Worm (Caenorhabditis elegans) whole organism, L4 larva: ENCODE data around the gene srt-52.
A peak's percentile ranks its signal among the peaks of the same experiment; 100 is the strongest.

Source experiments
- F37D6.2 ChIP-seq: sonication (generic microtip); optimal IDR thresholded peaks from 2 replicates; lab custom pipeline; 2016; ENCODE audit warnings: mild to moderate bottlenecking, missing genetic modification characterization, missing compliant biosample characterization
- T20F7.1 ChIP-seq: fragments of 200-800 bp; sonication (Bioruptor generic); optimal IDR thresholded peaks from 2 replicates; lab custom pipeline; 2018; ENCODE audit warnings: mild to moderate bottlenecking, missing genetic modification characterization, missing compliant biosample characterization
- T26A8.4 ChIP-seq: fragments of 200-800 bp; sonication (Bioruptor generic); IDR thresholded peaks from 2 replicates; pipeline ENCODE4 v1.3.6; 2022; ENCODE audit warnings: missing genetic modification characterization, missing compliant biosample characterization
- Y105C5A.15 ChIP-seq: fragments of 200-800 bp; sonication (Bioruptor generic); IDR thresholded peaks from 2 replicates; pipeline ENCODE4 v1.3.6; 2022; ENCODE audit warnings: missing genetic modification characterization, missing compliant biosample characterization
- Y48G9A.11 ChIP-seq: fragments of 200-800 bp; sonication (Bioruptor generic); IDR thresholded peaks from 2 replicates; pipeline ENCODE4 v1.3.6; 2022; ENCODE audit warnings: missing genetic modification reagents, missing genetic modification characterization, missing compliant biosample characterization
- Y75B8A.6 ChIP-seq: fragments of 200-800 bp; sonication (Bioruptor generic); IDR thresholded peaks from 2 replicates; pipeline ENCODE4 v1.3.6; 2022; ENCODE audit warnings: missing genetic modification reagents, missing genetic modification characterization, missing compliant biosample characterization
- aha-1 ChIP-seq: fragments of 150-350 bp; peaks from one replicate; lab custom pipeline; 2014; ENCODE audit warnings: missing biosample characterization, missing genetic modification characterization
- ceh-28 ChIP-seq: fragments of 150-350 bp; optimal IDR thresholded peaks from 2 replicates; lab custom pipeline; 2014; ENCODE audit warnings: missing biosample characterization, missing genetic modification reagents, missing genetic modification characterization
- ces-1 ChIP-seq: fragments of 150-350 bp; sonication (generic microtip); optimal IDR thresholded peaks from 4 replicates; lab custom pipeline; 2014; ENCODE audit warnings: missing biosample characterization, missing genetic modification reagents, missing genetic modification characterization
- cey-2 ChIP-seq: sonication (generic microtip); optimal IDR thresholded peaks from 3 replicates; lab custom pipeline; 2017; ENCODE audit warnings: missing genetic modification characterization, mild to moderate bottlenecking, missing compliant biosample characterization, antibody characterized with exemption, borderline replicate concordance; ENCODE audit not compliant: insufficient read depth
- ctbp-1 ChIP-seq: fragments of 200-800 bp; sonication (Bioruptor generic); IDR thresholded peaks from 2 replicates; pipeline ENCODE4 v1.3.6; 2022; ENCODE audit warnings: missing genetic modification reagents, missing genetic modification characterization, missing compliant biosample characterization
- daf-16 ChIP-seq, 3 experiments: sonication (generic microtip); optimal IDR thresholded peaks; 2 replicates each; lab custom pipeline; 2016 to 2017; ENCODE audit warnings: missing genetic modification characterization in 3 of 3, missing genetic modification reagents in 3 of 3, mild to moderate bottlenecking in 2 of 3, missing compliant biosample characterization in 2 of 3, missing biosample characterization in 1 of 3, moderate library complexity in 1 of 3
- daf-8 ChIP-seq: fragments of 200-800 bp; sonication (Bioruptor generic); IDR thresholded peaks from 2 replicates; pipeline ENCODE4 v1.3.6; 2022; ENCODE audit warnings: missing genetic modification characterization, missing compliant biosample characterization
- dmd-6 ChIP-seq: fragments of 200-800 bp; sonication (Bioruptor generic); IDR thresholded peaks from 2 replicates; pipeline ENCODE4 v1.3.6; 2022; ENCODE audit warnings: missing genetic modification reagents, missing genetic modification characterization, missing compliant biosample characterization
- dmd-9 ChIP-seq: fragments of 200-800 bp; sonication (Bioruptor generic); IDR thresholded peaks from 2 replicates; pipeline ENCODE4 v1.3.6; 2022; ENCODE audit warnings: missing genetic modification reagents, missing genetic modification characterization, missing compliant biosample characterization
- duxl-1 ChIP-seq: sonication (generic microtip); optimal IDR thresholded peaks from 2 replicates; lab custom pipeline; 2016; ENCODE audit warnings: mild to moderate bottlenecking, missing genetic modification characterization, moderate library complexity, missing compliant biosample characterization; ENCODE audit not compliant: poor library complexity
- egl-27 ChIP-seq: sonication (generic microtip); optimal IDR thresholded peaks from 3 replicates; lab custom pipeline; 2017; ENCODE audit warnings: missing biosample characterization, missing genetic modification reagents, missing genetic modification characterization
- egl-43 ChIP-seq: fragments of 200-800 bp; sonication (Bioruptor generic); IDR thresholded peaks from 2 replicates; pipeline ENCODE4 v1.3.6; 2022; ENCODE audit warnings: missing genetic modification reagents, missing genetic modification characterization, missing compliant biosample characterization
- fkh-10 ChIP-seq: fragments of 150-350 bp; optimal IDR thresholded peaks from 2 replicates; lab custom pipeline; 2014; ENCODE audit warnings: missing biosample characterization, missing genetic modification reagents, missing genetic modification characterization
- hif-1 ChIP-seq, 2 experiments: sonication (generic microtip); optimal IDR thresholded peaks; 2 replicates each; lab custom pipeline; 2016 to 2017; ENCODE audit warnings: missing compliant biosample characterization in 2 of 2, missing genetic modification characterization in 2 of 2, missing genetic modification reagents in 2 of 2, missing genotype in 2 of 2, mild to moderate bottlenecking in 1 of 2
- hlh-11 ChIP-seq: fragments of 200-800 bp; sonication (Bioruptor generic); optimal IDR thresholded peaks from 2 replicates; lab custom pipeline; 2018; ENCODE audit warnings: mild to moderate bottlenecking, missing genetic modification characterization, missing compliant biosample characterization
- hlh-30 ChIP-seq: sonication (generic microtip); optimal IDR thresholded peaks from 2 replicates; lab custom pipeline; 2017; ENCODE audit warnings: antibody characterized with exemption, mild to moderate bottlenecking, missing genetic modification characterization, missing compliant biosample characterization; ENCODE audit not compliant: insufficient read depth
- lim-7 ChIP-seq: fragments of 200-800 bp; sonication (Bioruptor generic); IDR thresholded peaks from 2 replicates; pipeline ENCODE4 v1.3.6; 2022; ENCODE audit warnings: missing genetic modification characterization, missing compliant biosample characterization
- lin-1 ChIP-seq: fragments of 200-800 bp; sonication (Bioruptor generic); IDR thresholded peaks from 2 replicates; pipeline ENCODE4 v1.3.6; 2022; ENCODE audit warnings: missing genetic modification reagents, missing genetic modification characterization, missing compliant biosample characterization
- lin-39 ChIP-seq: fragments of 150-350 bp; optimal IDR thresholded peaks from 2 replicates; lab custom pipeline; 2014; ENCODE audit warnings: missing biosample characterization, missing genetic modification reagents, missing genetic modification characterization
- lir-3 ChIP-seq: sonication (generic microtip); optimal IDR thresholded peaks from 2 replicates; lab custom pipeline; 2016; ENCODE audit warnings: mild to moderate bottlenecking, missing genetic modification characterization, missing compliant biosample characterization
- nhr-111 ChIP-seq: fragments of 200-800 bp; sonication (Bioruptor generic); optimal IDR thresholded peaks from 2 replicates; lab custom pipeline; 2018; ENCODE audit warnings: mild to moderate bottlenecking, missing genetic modification characterization, missing compliant biosample characterization
- nhr-28 ChIP-seq: fragments of 150-350 bp; optimal IDR thresholded peaks from 2 replicates; lab custom pipeline; 2014; ENCODE audit warnings: missing biosample characterization, missing genetic modification characterization
- nhr-6 ChIP-seq: fragments of 150-350 bp; optimal IDR thresholded peaks from 2 replicates; lab custom pipeline; 2014; ENCODE audit warnings: missing biosample characterization, missing genetic modification characterization
- nhr-76 ChIP-seq: fragments of 150-350 bp; optimal IDR thresholded peaks from 2 replicates; lab custom pipeline; 2014; ENCODE audit warnings: missing biosample characterization, missing genetic modification characterization
- nhr-77 ChIP-seq: fragments of 150-350 bp; optimal IDR thresholded peaks from 2 replicates; lab custom pipeline; 2014; ENCODE audit warnings: missing biosample characterization, missing genetic modification characterization
- pha-4 ChIP-seq, 2 experiments: fragments of 150-350 bp in 1 of 2; fragments of 200-800 bp in 1 of 2; sonication (Bioruptor generic) in 1 of 2; IDR thresholded peaks in 1 of 2; optimal IDR thresholded peaks in 1 of 2; 2 replicates each; pipeline versions ENCODE4 v1.3.6 to Lab custom; 2014 to 2022; ENCODE audit warnings: missing genetic modification characterization in 2 of 2, missing genetic modification reagents in 2 of 2, missing biosample characterization in 1 of 2, missing compliant biosample characterization in 1 of 2
- pqm-1 ChIP-seq: sonication (generic microtip); optimal IDR thresholded peaks from 2 replicates; lab custom pipeline; 2017; ENCODE audit warnings: missing biosample characterization, missing genetic modification characterization
- saeg-2 ChIP-seq: fragments of 200-800 bp; sonication (Bioruptor generic); IDR thresholded peaks from 2 replicates; pipeline ENCODE4 v1.3.6; 2022; ENCODE audit warnings: missing genetic modification reagents, missing genetic modification characterization, missing compliant biosample characterization
- sdz-12 ChIP-seq: fragments of 200-800 bp; sonication (Bioruptor generic); optimal IDR thresholded peaks from 2 replicates; lab custom pipeline; 2018; ENCODE audit warnings: mild to moderate bottlenecking, missing genetic modification characterization, missing compliant biosample characterization
- snpc-1.2 ChIP-seq: fragments of 200-800 bp; sonication (Bioruptor generic); IDR thresholded peaks from 2 replicates; pipeline ENCODE4 v1.3.6; 2022; ENCODE audit warnings: missing genetic modification reagents, missing genetic modification characterization, missing compliant biosample characterization
- spr-1 ChIP-seq: sonication (generic microtip); optimal IDR thresholded peaks from 2 replicates; lab custom pipeline; 2016; ENCODE audit warnings: mild to moderate bottlenecking, missing genetic modification characterization, missing compliant biosample characterization
- spr-3 ChIP-seq: fragments of 200-800 bp; sonication (Bioruptor generic); optimal IDR thresholded peaks from 2 replicates; lab custom pipeline; 2018; ENCODE audit warnings: mild to moderate bottlenecking, missing genetic modification characterization, missing compliant biosample characterization
- tra-1 ChIP-seq: fragments of 200-800 bp; sonication (Bioruptor generic); IDR thresholded peaks from 2 replicates; pipeline ENCODE4 v1.3.6; 2022; ENCODE audit warnings: missing genetic modification reagents, missing genetic modification characterization, missing compliant biosample characterization
- unc-130 ChIP-seq: sonication (generic microtip); optimal IDR thresholded peaks from 2 replicates; lab custom pipeline; 2016; ENCODE audit warnings: missing genetic modification reagents, missing genetic modification characterization, missing compliant biosample characterization
- unc-62 ChIP-seq, 3 experiments: fragments of 150-350 bp in 1 of 3; sonication (generic microtip); optimal IDR thresholded peaks in 2 of 3; peaks in 1 of 3; 1 replicate in 1 of 3; 2 replicates in 2 of 3; lab custom pipeline; 2014 to 2017; ENCODE audit warnings: missing biosample characterization in 3 of 3, missing genetic modification characterization in 3 of 3, missing genetic modification reagents in 3 of 3, missing genotype in 1 of 3
- zip-2 ChIP-seq: fragments of 150-350 bp; optimal IDR thresholded peaks from 2 replicates; lab custom pipeline; 2014; ENCODE audit warnings: missing biosample characterization, missing genetic modification characterization

The srt-52 gene

DNA sequence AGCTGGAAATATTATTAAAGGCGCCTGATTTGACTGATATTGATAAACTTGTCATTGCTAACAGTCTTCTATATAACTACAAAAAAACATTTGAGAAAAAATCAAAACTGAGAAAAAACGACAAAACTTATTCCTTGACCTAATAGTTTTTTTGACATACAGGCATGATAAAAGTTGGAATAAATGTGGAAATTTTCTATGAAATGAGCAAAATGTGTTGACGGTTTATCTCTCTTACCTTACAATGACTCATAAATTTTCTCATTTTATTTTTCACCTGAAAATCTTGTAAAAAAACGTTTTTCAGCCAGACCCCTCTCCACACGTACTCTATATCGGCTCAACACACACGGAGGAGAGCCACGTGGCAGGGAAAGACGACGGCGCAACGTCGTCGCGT lies 35.3 kb downstream of the srt-52 start, which contains the start of gene egl-8:
TSS of gene egl-8 (plus strand) at position 301 of the 400 bp plus-strand sequence.
- no peak for TF ChIP-seq Y75B8A.6 (GFP tag; lab: Robert Waterston, UW)
- no peak for TF ChIP-seq sdz-12
- no peak for TF ChIP-seq egl-43 (GFP tag; lab: Robert Waterston, UW)
- TF ChIP-seq lin-39: no peak
- TF ChIP-seq duxl-1 (tag; lab: Kevin White, UChicago): no peak
- no peak for TF ChIP-seq egl-27 (tag; lab: Kevin White, UChicago)
- no peak for TF ChIP-seq T26A8.4 (GFP tag; lab: Robert Waterston, UW)
- no peak for TF ChIP-seq Y105C5A.15 (GFP tag; lab: Robert Waterston, UW)
- TF ChIP-seq lin-1 (GFP tag; lab: Robert Waterston, UW): no peak
- TF ChIP-seq unc-130 (GFP tag; lab: Kevin White, UChicago): no peak
- no peak for TF ChIP-seq nhr-76 (tag; lab: Kevin White, UChicago)
- TF ChIP-seq hlh-11 (tag; lab: Kevin White, UChicago): no peak
- no peak for TF ChIP-seq lim-7
- no peak for TF ChIP-seq ces-1 (GFP tag; lab: Kevin White, UChicago)
- TF ChIP-seq fkh-10 (GFP tag; lab: Kevin White, UChicago): no peak
- TF ChIP-seq daf-8: no peak
- no peak for TF ChIP-seq saeg-2
- TF ChIP-seq pqm-1 (tag; lab: Kevin White, UChicago): no peak
- no peak for TF ChIP-seq ctbp-1 (GFP tag; lab: Robert Waterston, UW)

DNA sequence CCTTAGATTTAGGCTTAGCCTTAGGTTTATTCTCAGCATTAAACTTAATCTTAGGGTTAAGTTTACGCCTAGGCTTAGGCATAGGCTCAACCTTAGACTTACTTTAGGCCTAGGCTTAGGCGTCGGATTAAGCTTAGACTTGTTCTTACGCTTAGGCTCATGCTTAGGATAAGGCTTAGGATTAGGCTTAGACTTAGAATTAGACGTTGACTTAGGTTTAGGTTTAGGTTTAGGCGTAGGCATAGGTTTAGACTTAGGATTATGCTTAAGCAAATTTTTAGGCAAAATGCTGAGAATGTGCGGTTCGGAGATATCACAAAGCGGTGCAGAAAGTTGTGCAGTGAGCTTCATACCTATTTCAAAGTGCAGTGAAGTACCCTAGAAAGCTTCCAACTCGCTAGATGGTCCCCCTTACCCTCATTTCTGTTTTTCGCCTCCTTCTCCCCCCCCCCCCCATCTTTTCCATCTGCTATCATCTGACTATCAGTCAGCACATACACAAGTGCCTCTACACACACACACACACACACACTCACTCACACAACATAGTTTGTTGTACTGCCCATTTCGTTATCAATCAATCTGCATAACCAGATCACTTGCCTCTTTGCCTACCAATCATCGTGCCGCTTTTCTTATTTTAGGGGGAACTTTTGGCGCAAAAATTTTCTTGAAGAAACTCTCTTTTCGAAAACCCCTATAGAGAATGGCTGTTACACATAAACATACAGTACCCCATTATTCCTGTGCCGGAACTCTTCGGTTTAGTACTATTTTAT lies 39.6 kb downstream of the srt-52 start:
- TF ChIP-seq spr-1: no peak
- TF ChIP-seq nhr-28 (tag; lab: Kevin White, UChicago): peak; percentile 84
- no peak for TF ChIP-seq snpc-1.2 (GFP tag; lab: Robert Waterston, UW)
- TF ChIP-seq hlh-11 (tag; lab: Kevin White, UChicago): peak; percentile 59
- no peak for TF ChIP-seq Y105C5A.15 (GFP tag; lab: Robert Waterston, UW)
- no peak for TF ChIP-seq cey-2
- TF ChIP-seq spr-3 (GFP tag; lab: Kevin White, UChicago): no peak
- no peak for TF ChIP-seq zip-2
- no peak for TF ChIP-seq lir-3 (tag; lab: Kevin White, UChicago)
- peak; percentile 79 for TF ChIP-seq aha-1 (tag; lab: Kevin White, UChicago)
- TF ChIP-seq dmd-9 (GFP tag; lab: Robert Waterston, UW): no peak
- no peak for TF ChIP-seq nhr-6 (tag; lab: Kevin White, UChicago)
- peak; percentile 28; the same call in 1 of the 2 replicates for TF ChIP-seq dmd-6 (GFP tag; lab: Robert Waterston, UW)
- peak; percentile 7 for TF ChIP-seq nhr-77 (tag; lab: Kevin White, UChicago)
- TF ChIP-seq pqm-1 (tag; lab: Kevin White, UChicago): peak; percentile 36
- no peak for TF ChIP-seq daf-16 (GFP tag; optimal IDR thresholded peaks at IDR 0.05; lab: Kevin White, UChicago)
- TF ChIP-seq daf-16 (tag; optimal IDR thresholded peaks at IDR 0.05; lab: Kevin White, UChicago): peak; percentile 33
- no peak for TF ChIP-seq hif-1 (tag; optimal IDR thresholded peaks at IDR 0.05; lab: Kevin White, UChicago)
- no peak for TF ChIP-seq T20F7.1 (GFP tag; lab: Kevin White, UChicago)
- peak in 1 of 2 experiments; percentile 54 for TF ChIP-seq unc-62 (GFP tag; optimal IDR thresholded peaks at IDR 0.05 in 1 of 2; lab: Kevin White, UChicago)
- TF ChIP-seq unc-62 (tag; optimal IDR thresholded peaks at IDR 0.05; lab: Kevin White, UChicago): no peak
- TF ChIP-seq F37D6.2: no peak
- no peak for TF ChIP-seq Y48G9A.11
- TF ChIP-seq pha-4 (GFP tag; IDR thresholded peaks at IDR 0.05; lab: Robert Waterston, UW): no peak
- TF ChIP-seq pha-4 (tag; optimal IDR thresholded peaks at IDR 0.05; lab: Kevin White, UChicago): no peak
- TF ChIP-seq ceh-28 (tag; lab: Kevin White, UChicago): no peak
- TF ChIP-seq hlh-30 (tag; lab: Kevin White, UChicago): peak; percentile 67
- TF ChIP-seq tra-1 (GFP tag; lab: Robert Waterston, UW): no peak
- no peak for TF ChIP-seq nhr-111 (GFP tag; lab: Kevin White, UChicago)
- TF ChIP-seq lin-39: no peak
- TF ChIP-seq, all 104 proteins: peak for 9
